Fruit fly (Drosophila melanogaster) ovary, adult (tissue): ENCODE results near the gene CG8925.

Source experiments
- CG17801 ChIP-seq: fragments of 200-800 bp; optimal IDR thresholded peaks from 2 replicates; lab custom pipeline; 2019; ENCODE audit warnings: missing biosample characterization, mild to moderate bottlenecking, missing genetic modification characterization, moderate library complexity; ENCODE audit not compliant: partially characterized antibody

CG8925 gene

DNA sequence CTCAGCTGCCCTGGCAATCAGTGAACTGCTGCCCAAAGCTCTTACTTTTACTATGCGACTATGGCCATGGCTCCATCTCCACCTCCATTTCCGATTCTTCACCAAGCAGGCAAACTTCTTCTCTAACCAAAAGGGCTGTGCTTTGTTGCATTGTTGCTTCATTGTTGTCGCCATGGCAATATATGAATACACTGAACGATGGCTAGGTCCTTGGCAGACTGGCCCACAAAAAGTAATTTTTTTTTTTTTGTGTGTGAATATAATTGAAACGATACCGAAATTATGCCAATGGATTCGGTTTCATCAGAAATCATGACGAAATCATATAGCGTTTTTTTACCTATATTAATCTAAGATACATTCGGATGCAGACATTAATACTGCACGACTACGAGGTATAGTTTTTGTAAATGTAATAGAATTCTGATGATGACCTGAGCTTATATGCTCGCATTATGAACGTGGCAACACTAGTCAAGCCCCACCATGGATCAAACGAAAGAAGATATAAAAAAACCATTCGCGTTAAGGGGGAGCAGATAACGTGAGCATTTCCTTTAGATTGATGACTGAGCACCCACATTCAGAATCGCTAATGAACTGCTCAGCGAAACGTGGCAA lies 48.4 kb downstream of the CG8925 start:
- no peak for TF ChIP-seq CG17801

- TF ChIP-seq CG17801, result no peak
These were observed 49.1 kb downstream of the CG8925 start for dm6 chr3R:16220854-16221253.

DNA sequence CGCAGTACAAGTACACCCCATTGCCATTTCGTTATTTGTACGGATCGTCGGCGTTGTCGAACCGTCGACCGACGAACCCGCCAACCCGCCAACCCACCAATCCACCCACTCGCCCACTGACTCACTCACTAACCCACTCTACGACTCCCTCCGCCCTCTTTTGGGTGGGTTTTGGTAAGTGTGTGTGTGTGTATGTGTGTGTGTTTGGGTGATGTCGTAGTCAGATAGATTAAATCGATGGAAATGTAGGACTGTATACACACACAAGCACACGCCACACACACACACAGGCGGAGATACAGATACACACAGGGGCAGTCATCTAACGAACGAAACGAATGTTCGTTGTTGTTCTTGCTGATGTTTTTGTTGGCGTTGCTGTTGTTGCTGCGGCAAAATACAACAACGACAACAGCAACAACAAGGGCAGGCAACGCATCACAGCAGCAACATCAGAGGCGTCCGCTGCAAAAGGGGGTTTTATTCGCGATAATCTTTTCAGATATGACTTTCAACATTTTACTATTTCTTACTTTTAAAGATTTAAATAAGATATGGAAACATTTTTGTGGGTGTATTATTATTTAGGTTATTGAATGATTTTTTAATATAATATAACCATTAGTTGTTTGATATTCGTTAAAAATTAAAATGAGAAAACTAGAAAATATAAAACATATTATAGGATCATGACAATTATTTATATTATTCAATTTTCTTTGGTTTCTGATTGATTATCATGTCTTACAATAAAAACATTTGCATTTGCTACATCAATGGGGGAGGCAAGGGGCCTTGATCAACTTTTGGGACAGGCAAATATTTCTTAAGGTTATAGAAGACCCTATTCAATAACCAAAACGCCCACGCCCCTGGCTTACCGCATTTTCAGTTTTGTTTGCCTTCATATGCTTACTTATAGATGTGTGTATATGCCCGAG lies 49.8 kb downstream of the CG8925 start:
- TF ChIP-seq CG17801, result no peak

- peak; percentile 30 for TF ChIP-seq CG17801
These were observed 50.6 kb downstream of the CG8925 start for dm6 chr3R:16222300-16222903.

DNA sequence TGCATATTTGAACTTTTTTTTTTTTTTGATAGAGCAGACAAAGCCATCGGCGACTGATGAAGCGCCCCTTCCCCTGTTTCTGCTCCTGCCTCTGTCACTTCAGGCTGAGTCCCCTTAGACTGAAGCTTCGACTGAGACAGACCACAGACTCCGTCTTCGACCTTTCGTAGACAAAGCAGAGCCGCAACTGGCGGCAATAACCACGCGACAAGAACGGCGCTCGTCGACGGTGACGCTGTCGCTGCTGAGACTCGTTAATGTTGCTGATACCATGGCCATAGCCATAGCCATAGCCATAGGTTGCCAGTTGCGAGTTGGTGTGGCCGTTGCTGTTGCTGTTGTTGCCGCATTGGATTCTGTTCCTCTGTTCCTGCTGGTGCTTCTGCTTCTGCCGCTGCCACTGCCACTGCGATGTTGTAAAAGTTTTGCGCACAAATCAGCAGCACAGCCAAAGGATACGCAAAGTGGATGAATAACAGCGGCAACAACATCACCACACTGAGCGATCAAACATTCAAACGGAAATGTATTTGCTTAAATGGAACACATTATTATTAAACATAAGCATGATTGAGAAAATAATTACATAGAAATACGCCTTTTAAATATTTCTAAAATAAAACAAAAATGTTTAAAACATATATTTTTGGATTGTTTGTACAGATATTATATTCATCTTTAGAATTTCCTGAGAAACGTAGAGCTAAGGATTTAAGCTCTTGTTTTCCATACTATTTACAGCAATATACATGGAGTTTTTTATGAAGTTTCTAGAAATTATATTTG lies 51.7 kb downstream of the CG8925 start:
- no peak for TF ChIP-seq CG17801

DNA sequence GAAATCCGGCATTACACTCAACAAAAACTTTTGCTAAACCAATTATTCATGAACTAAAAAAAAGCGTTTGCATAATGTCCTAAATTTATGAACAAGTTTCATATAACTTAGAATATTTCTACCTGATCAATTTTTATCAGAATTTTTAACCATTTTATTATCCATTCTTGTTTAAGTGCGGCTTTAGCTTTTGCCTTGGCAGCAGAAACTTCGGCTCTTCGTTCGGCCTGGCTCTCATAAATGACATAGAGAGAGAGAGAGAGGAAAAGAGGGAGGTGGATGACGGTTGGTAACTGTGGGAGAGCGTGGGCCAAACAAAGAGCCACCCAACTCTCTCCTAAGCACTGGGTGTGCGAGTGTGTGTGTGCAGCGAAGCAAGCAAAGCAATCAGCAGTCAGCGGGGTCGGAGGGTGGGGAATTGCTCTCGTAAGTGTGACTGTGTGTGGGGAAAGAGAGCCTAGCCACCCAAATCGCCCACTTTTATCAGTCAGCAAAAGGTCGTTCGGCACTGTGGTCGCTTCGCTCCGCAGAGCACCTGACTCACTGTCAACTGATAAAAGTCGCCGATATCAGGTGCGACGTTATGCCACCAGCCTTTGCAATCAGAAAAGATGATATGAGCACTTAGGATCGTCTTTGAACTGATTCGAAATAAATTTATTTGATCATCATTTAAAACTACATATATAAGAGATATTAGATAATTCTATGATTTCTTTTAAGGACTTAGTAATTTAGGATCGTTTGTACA lies 52.8 kb downstream of the CG8925 start:
- peak; percentile 86 for TF ChIP-seq CG17801

DNA sequence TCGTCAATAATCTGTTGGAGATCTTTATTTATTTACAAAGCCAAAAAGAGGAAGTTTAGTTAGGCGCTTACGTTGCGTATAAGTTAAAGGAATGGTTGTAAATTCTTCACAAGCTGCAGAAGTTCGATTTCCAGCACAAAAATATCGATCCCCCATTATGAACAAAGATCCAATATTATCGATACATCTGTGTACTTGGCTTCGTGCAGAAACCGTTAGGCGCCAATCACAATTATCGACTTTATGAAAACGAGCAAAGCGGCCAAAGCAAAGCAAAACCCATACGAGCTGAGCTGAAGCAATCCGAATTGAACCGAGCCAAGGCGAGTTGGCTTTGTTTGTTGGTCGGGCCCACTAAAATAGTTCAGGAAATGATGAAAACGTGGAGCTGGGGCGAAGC lies 53.6 kb downstream of the CG8925 start, which contains the start of gene tara:
TSS of gene tara (plus strand) at position 301 of the 400 bp plus-strand sequence.
- no peak for TF ChIP-seq CG17801

DNA sequence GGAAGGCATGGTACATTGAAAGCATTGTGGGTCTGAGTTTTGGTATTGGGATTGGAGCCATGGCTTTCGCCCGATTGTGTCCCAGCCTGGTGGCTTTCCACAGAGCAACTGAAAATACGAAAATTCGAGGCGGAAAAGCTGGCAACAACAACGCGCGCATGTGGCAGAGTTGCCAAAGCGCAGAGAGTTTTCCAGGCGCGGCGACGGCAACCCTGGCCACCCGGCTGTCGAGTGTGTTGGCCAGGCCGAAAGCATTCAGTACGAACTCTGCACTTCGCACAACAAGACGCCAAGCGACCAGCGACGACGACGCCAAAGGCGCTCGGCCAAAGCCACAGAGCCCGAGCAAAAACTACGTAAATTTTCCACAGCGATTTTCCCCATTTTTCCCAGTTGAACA lies 54.0 kb downstream of the CG8925 start:
- TF ChIP-seq CG17801, result no peak

DNA sequence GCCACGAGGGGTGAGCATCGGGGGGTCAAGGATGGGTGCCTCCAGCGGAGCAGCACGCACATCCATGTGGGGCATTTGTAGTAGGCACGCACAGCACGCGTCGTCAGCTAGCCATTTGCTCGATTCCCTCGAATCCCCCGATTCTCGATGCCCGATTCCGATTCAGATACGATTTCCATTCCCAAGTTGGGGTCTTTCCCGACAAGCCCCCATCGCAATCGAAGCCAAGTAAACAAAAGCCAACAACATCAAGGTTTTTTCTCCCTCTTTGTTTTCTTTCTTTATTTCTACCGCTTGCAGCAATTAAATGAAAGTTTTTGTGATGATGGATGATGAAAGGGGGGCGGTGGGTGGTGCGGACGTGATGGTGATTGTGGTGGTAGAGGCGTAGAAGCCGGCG lies 55.3 kb downstream of the CG8925 start:
- TF ChIP-seq CG17801, result no peak

- peak; percentile 13 for TF ChIP-seq CG17801
These were observed 57.2 kb downstream of the CG8925 start for dm6 chr3R:16228719-16229704.
